Fruit fly (Drosophila melanogaster): Measurements from ENCODE around the gene CG6023.

dm6 chrX:18358352-18358931 is 37.4 kb upstream of the CG6023 start, which contains the start of gene CG6106:
- TF ChIP-seq CG8478 (optimal IDR thresholded peaks at IDR 0.05) (no peak), CTCF (optimal IDR thresholded peaks at IDR 0.05) (peak in 1 of 2 experiments; percentile 6)
